Fruit fly (Drosophila melanogaster): Measurements from ENCODE around the gene CG4318.

The CG4318 gene

dm6 chrX:13136939-13137697 is 17.6 kb downstream of the CG4318 start (continued):
- TF ChIP-seq CG10267 (tag; optimal IDR thresholded peaks at IDR 0.05) (peak; percentile 18), p53 (GFP tag; optimal IDR thresholded peaks at IDR 0.05) (no peak), ERR (GFP tag; optimal IDR thresholded peaks at IDR 0.05) (no peak), ftz-f1 (GFP tag; optimal IDR thresholded peaks at IDR 0.05) (no peak), CG12236 (GFP tag; optimal IDR thresholded peaks at IDR 0.05) (no peak), CG9215 (GFP tag; IDR thresholded peaks at IDR 0.05) (no peak), CG9932 (GFP tag; IDR thresholded peaks at IDR 0.05) (no peak), nmo (GFP tag; optimal IDR thresholded peaks at IDR 0.05) (peak; percentile 72), NK7.1 (GFP tag; optimal IDR thresholded peaks at IDR 0.05) (no peak), TFAM (GFP tag; optimal IDR thresholded peaks at IDR 0.05) (no peak), zf30C (GFP tag; optimal IDR thresholded peaks at IDR 0.05) (no peak), CG14667 (GFP tag; IDR thresholded peaks at IDR 0.05) (peak; percentile 29; the same call in 1 of the 2 replicates), Usf (GFP tag; optimal IDR thresholded peaks at IDR 0.05) (no peak), Awh (GFP tag; IDR thresholded peaks at IDR 0.05) (peak; percentile 72), CG34224 (GFP tag; IDR thresholded peaks at IDR 0.05; ENCODE audit: partially characterized antibody) (no peak), ssp (GFP tag; IDR thresholded peaks at IDR 0.05) (peak; percentile 69), CG3065 (GFP tag; optimal IDR thresholded peaks at IDR 0.05) (no peak), gsb (GFP tag; IDR thresholded peaks at IDR 0.05) (no peak), Adf1 (GFP tag; IDR thresholded peaks at IDR 0.05) (no peak), HLH4C (GFP tag; IDR thresholded peaks at IDR 0.05; ENCODE audit: partially characterized antibody) (no peak), CG10543 (GFP tag; optimal IDR thresholded peaks at IDR 0.05) (no peak), CG15269 (tag; optimal IDR thresholded peaks at IDR 0.05) (peak; percentile 15), knrl (GFP tag; IDR thresholded peaks at IDR 0.05; ENCODE audit: partially characterized antibody) (no peak), tup (GFP tag; optimal IDR thresholded peaks at IDR 0.05) (no peak), CG6689 (GFP tag; IDR thresholded peaks at IDR 0.05) (peak; percentile 70), CG17186 (GFP tag; optimal IDR thresholded peaks at IDR 0.05) (no peak), CG16863 (GFP tag; optimal IDR thresholded peaks at IDR 0.05) (no peak), CG15011 (GFP tag; optimal IDR thresholded peaks at IDR 0.05) (no peak), ac (GFP tag; optimal IDR thresholded peaks at IDR 0.05) (no peak), wek (GFP tag; optimal IDR thresholded peaks at IDR 0.05) (no peak), eve (GFP tag; optimal IDR thresholded peaks at IDR 0.05) (no peak), crp (GFP tag; optimal IDR thresholded peaks at IDR 0.05) (no peak), CG14710 (tag; optimal IDR thresholded peaks at IDR 0.05) (peak; percentile 17), zfh1 (GFP tag; IDR thresholded peaks at IDR 0.05) (peak; percentile 69; the same call in 2 of the 3 replicates), Abd-B (GFP tag; optimal IDR thresholded peaks at IDR 0.05) (no peak), BtbVII (GFP tag; optimal IDR thresholded peaks at IDR 0.05) (peak; percentile 13), stc (GFP tag; IDR thresholded peaks at IDR 0.05) (peak; percentile 69), danr (GFP tag; IDR thresholded peaks at IDR 0.05) (no peak; the same call in 1 of the 2 replicates), odd (GFP tag; optimal IDR thresholded peaks at IDR 0.05) (no peak), CG13296 (GFP tag; optimal IDR thresholded peaks at IDR 0.05) (no peak), MTF-1 (GFP tag; optimal IDR thresholded peaks at IDR 0.05; ENCODE audit: borderline replicate concordance) (no peak), shn (GFP tag; optimal IDR thresholded peaks at IDR 0.05) (no peak), disco-r (GFP tag; optimal IDR thresholded peaks at IDR 0.05) (no peak), CG8944 (GFP tag; optimal IDR thresholded peaks at IDR 0.05) (no peak), CG10431 (GFP tag; optimal IDR thresholded peaks at IDR 0.05) (no peak), CG31441 (GFP tag; IDR thresholded peaks at IDR 0.05) (peak; percentile 57), CG3407 (GFP tag; optimal IDR thresholded peaks at IDR 0.05) (peak; percentile 33), bab2 (GFP tag; optimal IDR thresholded peaks at IDR 0.05) (peak; percentile 44), Med (GFP tag) (peak; percentile 90), CG7271 (tag; optimal IDR thresholded peaks at IDR 0.05) (no peak)
